Fruit fly (Drosophila melanogaster) whole organism, embryonic: ENCODE data around the gene CG3726.

ENCODE experiments used
- Bdp1 ChIP-seq: fragments of 200-800 bp; sonication (Bioruptor generic); optimal IDR thresholded peaks from 3 replicates; lab custom pipeline; 2016; ENCODE audit warnings: missing biosample characterization, missing genetic modification characterization
- CG10366 ChIP-seq: fragments of 200-800 bp; sonication (Bioruptor generic); IDR thresholded peaks from 2 replicates; pipeline ENCODE4 v1.3.6; 2022; ENCODE audit warnings: missing biosample characterization, missing genetic modification characterization
- CG11723 ChIP-seq: fragments of 200-800 bp; sonication (Bioruptor generic); optimal IDR thresholded peaks from 2 replicates; lab custom pipeline; 2017; ENCODE audit warnings: missing biosample characterization, mild to moderate bottlenecking, missing genetic modification characterization
- CG12391 ChIP-seq: fragments of 200-800 bp; sonication (Bioruptor generic); optimal IDR thresholded peaks from 3 replicates; lab custom pipeline; 2018; ENCODE audit warnings: missing biosample characterization, mild to moderate bottlenecking, missing genetic modification characterization, moderate library complexity
- CG12659 ChIP-seq: fragments of 200-800 bp; sonication (Bioruptor generic); optimal IDR thresholded peaks from 3 replicates; lab custom pipeline; 2017; ENCODE audit warnings: mild to moderate bottlenecking, missing biosample characterization, missing genetic modification reagents, missing genetic modification characterization
- CG13296 ChIP-seq: fragments of 200-800 bp; sonication (Bioruptor generic); optimal IDR thresholded peaks from 3 replicates; lab custom pipeline; 2018; ENCODE audit warnings: missing biosample characterization, mild to moderate bottlenecking, missing genetic modification characterization
- CG13424 ChIP-seq: fragments of 200-800 bp; sonication (Bioruptor generic); optimal IDR thresholded peaks from 2 replicates; lab custom pipeline; 2019; ENCODE audit warnings: missing biosample characterization, mild to moderate bottlenecking, missing genetic modification characterization, moderate library complexity
- CG15269 ChIP-seq: fragments of 200-800 bp; sonication (Bioruptor generic); optimal IDR thresholded peaks from 2 replicates; lab custom pipeline; 2018; ENCODE audit warnings: missing biosample characterization, mild to moderate bottlenecking, missing genetic modification characterization, moderate library complexity
- CG16863 ChIP-seq: fragments of 200-800 bp; sonication (Bioruptor generic); optimal IDR thresholded peaks from 3 replicates; lab custom pipeline; 2016; ENCODE audit warnings: missing biosample characterization, missing genetic modification characterization
- CG17361 ChIP-seq: fragments of 200-800 bp; sonication (Bioruptor generic); IDR thresholded peaks from 3 replicates; pipeline ENCODE4 v1.3.6; 2022; ENCODE audit warnings: missing biosample characterization, missing genetic modification characterization
- CG17385 ChIP-seq: fragments of 200-800 bp; sonication (Bioruptor generic); optimal IDR thresholded peaks from 3 replicates; lab custom pipeline; 2018; ENCODE audit warnings: missing biosample characterization, mild to moderate bottlenecking, missing genetic modification characterization
- CG17829 ChIP-seq: fragments of 200-800 bp; optimal IDR thresholded peaks from 2 replicates; lab custom pipeline; 2019; ENCODE audit warnings: missing biosample characterization, mild to moderate bottlenecking, missing genetic modification characterization, moderate library complexity
- CG18476 ChIP-seq: fragments of 200-800 bp; sonication (Bioruptor generic); optimal IDR thresholded peaks from 2 replicates; lab custom pipeline; 2016; ENCODE audit warnings: missing biosample characterization, mild to moderate bottlenecking, missing genetic modification characterization
- CG18764 ChIP-seq: fragments of 200-800 bp; sonication (Bioruptor generic); optimal IDR thresholded peaks from 3 replicates; lab custom pipeline; 2016; ENCODE audit warnings: missing biosample characterization, missing genetic modification characterization
- CG34422 ChIP-seq: fragments of 200-800 bp; sonication (Bioruptor generic); IDR thresholded peaks from 3 replicates; pipeline ENCODE4 v1.3.6; 2022; ENCODE audit warnings: missing biosample characterization, missing genetic modification characterization
- CG4360 ChIP-seq: fragments of 200-800 bp; sonication (Bioruptor generic); IDR thresholded peaks from 2 replicates; pipeline ENCODE4 v1.3.6; 2022; ENCODE audit warnings: missing biosample characterization, missing genetic modification characterization
- CG4424 ChIP-seq: fragments of 200-800 bp; sonication (Bioruptor generic); optimal IDR thresholded peaks from 3 replicates; lab custom pipeline; 2016; ENCODE audit warnings: missing biosample characterization, missing genetic modification characterization
- CG7745 ChIP-seq: fragments of 200-800 bp; sonication (Bioruptor generic); optimal IDR thresholded peaks from 2 replicates; lab custom pipeline; 2018; ENCODE audit warnings: missing biosample characterization, mild to moderate bottlenecking, missing genetic modification characterization, moderate library complexity
- CG7839 ChIP-seq: fragments of 200-800 bp; sonication (Bioruptor generic); optimal IDR thresholded peaks from 3 replicates; lab custom pipeline; 2018; ENCODE audit warnings: missing biosample characterization, mild to moderate bottlenecking, missing genetic modification characterization, moderate library complexity
- CG8281 ChIP-seq: fragments of 200-800 bp; sonication (Bioruptor generic); optimal IDR thresholded peaks from 2 replicates; lab custom pipeline; 2018; ENCODE audit warnings: missing biosample characterization, mild to moderate bottlenecking, missing genetic modification characterization, moderate library complexity
- CHES-1-like ChIP-seq: fragments of 200-800 bp; sonication (Bioruptor generic); optimal IDR thresholded peaks from 2 replicates; lab custom pipeline; 2016; ENCODE audit warnings: missing biosample characterization, missing genetic modification characterization
- D19A ChIP-seq: fragments of 200-800 bp; optimal IDR thresholded peaks from 3 replicates; lab custom pipeline; 2019; ENCODE audit warnings: missing biosample characterization, mild to moderate bottlenecking, missing genetic modification characterization, moderate library complexity
- Dip2 ChIP-seq: fragments of 200-800 bp; sonication (Bioruptor generic); IDR thresholded peaks from 2 replicates; pipeline ENCODE4 v1.3.6; 2022; ENCODE audit warnings: missing biosample characterization, missing genetic modification characterization
- Ets65A ChIP-seq: fragments of 200-800 bp; sonication (Bioruptor generic); peaks from one replicate; lab custom pipeline; 2016; ENCODE audit warnings: missing biosample characterization, missing genetic modification characterization
- Fer3 ChIP-seq: fragments of 200-800 bp; sonication (Bioruptor generic); optimal IDR thresholded peaks from 2 replicates; lab custom pipeline; 2018; ENCODE audit warnings: missing biosample characterization, mild to moderate bottlenecking, missing genetic modification characterization, moderate library complexity
- HHEX ChIP-seq: fragments of 200-800 bp; sonication (Bioruptor generic); optimal IDR thresholded peaks from 3 replicates; lab custom pipeline; 2017; ENCODE audit warnings: missing biosample characterization, mild to moderate bottlenecking, missing genetic modification characterization, missing genetic modification reagents
- Lhr ChIP-seq: fragments of 200-800 bp; sonication (Bioruptor generic); optimal IDR thresholded peaks from 3 replicates; lab custom pipeline; 2017; ENCODE audit warnings: mild to moderate bottlenecking, missing biosample characterization, missing genetic modification reagents, missing genetic modification characterization
- Med ChIP-seq: fragments of 200-800 bp; sonication (Bioruptor generic); peaks from one replicate; lab custom pipeline; 2016; ENCODE audit warnings: missing biosample characterization, missing genetic modification characterization, mild to moderate bottlenecking, inconsistent platforms, moderate library complexity
- Myb ChIP-seq: fragments of 200-800 bp; sonication (Bioruptor generic); optimal IDR thresholded peaks from 2 replicates; lab custom pipeline; 2016; ENCODE audit warnings: missing biosample characterization, missing genetic modification characterization
- Scr ChIP-seq: fragments of 200-800 bp; sonication (Bioruptor generic); IDR thresholded peaks from 2 replicates; pipeline ENCODE4 v1.3.6; 2022; ENCODE audit warnings: missing biosample characterization, missing genetic modification characterization; ENCODE audit not compliant: partially characterized antibody
- Xrp1 ChIP-seq: fragments of 200-800 bp; sonication (Bioruptor generic); IDR thresholded peaks from 2 replicates; pipeline ENCODE4 v1.3.6; 2022; ENCODE audit warnings: missing biosample characterization, missing genetic modification characterization
- amos ChIP-seq: fragments of 200-800 bp; sonication (Bioruptor generic); IDR thresholded peaks from 2 replicates; pipeline ENCODE4 v1.3.6; 2022; ENCODE audit warnings: missing biosample characterization, missing genetic modification characterization; ENCODE audit not compliant: partially characterized antibody
- ara ChIP-seq: fragments of 200-800 bp; sonication (Bioruptor generic); IDR thresholded peaks from 2 replicates; pipeline ENCODE4 v1.3.6; 2022; ENCODE audit warnings: missing biosample characterization, missing genetic modification characterization
- bab2 ChIP-seq: fragments of 200-800 bp; sonication (Bioruptor generic); optimal IDR thresholded peaks from 2 replicates; lab custom pipeline; 2016; ENCODE audit warnings: missing biosample characterization, missing genetic modification characterization
- bbx ChIP-seq: fragments of 200-800 bp; sonication (Bioruptor generic); IDR thresholded peaks from 2 replicates; pipeline ENCODE4 v1.3.6; 2022; ENCODE audit warnings: missing biosample characterization, missing genetic modification characterization; ENCODE audit not compliant: partially characterized antibody
- bowl ChIP-seq: fragments of 200-800 bp; sonication (Bioruptor generic); IDR thresholded peaks from 2 replicates; pipeline ENCODE4 v1.3.6; 2022; ENCODE audit warnings: missing biosample characterization, missing genetic modification characterization
- cas ChIP-seq: fragments of 200-800 bp; sonication (Bioruptor generic); IDR thresholded peaks from 2 replicates; pipeline ENCODE4 v1.3.6; 2022; ENCODE audit warnings: missing biosample characterization, missing genetic modification characterization
- cwo ChIP-seq: fragments of 200-800 bp; sonication (Bioruptor generic); optimal IDR thresholded peaks from 3 replicates; lab custom pipeline; 2017; ENCODE audit warnings: missing biosample characterization, missing genetic modification characterization, mild to moderate bottlenecking, moderate library complexity, missing genetic modification reagents
- dmrt99B ChIP-seq: fragments of 200-800 bp; sonication (Bioruptor generic); optimal IDR thresholded peaks from 2 replicates; lab custom pipeline; 2018; ENCODE audit warnings: missing biosample characterization, mild to moderate bottlenecking, missing genetic modification characterization, moderate library complexity
- eyg ChIP-seq: fragments of 200-800 bp; sonication (Bioruptor generic); optimal IDR thresholded peaks from 3 replicates; lab custom pipeline; 2016; ENCODE audit warnings: missing biosample characterization, missing genetic modification characterization
- gce ChIP-seq: fragments of 200-800 bp; sonication (Bioruptor generic); IDR thresholded peaks from 3 replicates; pipeline ENCODE4 v1.3.6; 2022; ENCODE audit warnings: missing biosample characterization, missing genetic modification characterization
- inv ChIP-seq: fragments of 200-800 bp; sonication (Bioruptor generic); IDR thresholded peaks from 2 replicates; pipeline ENCODE4 v1.3.6; 2022; ENCODE audit warnings: missing biosample characterization, missing genetic modification characterization; ENCODE audit not compliant: partially characterized antibody
- phol ChIP-seq: fragments of 200-800 bp; sonication (Bioruptor generic); optimal IDR thresholded peaks from 3 replicates; lab custom pipeline; 2018; ENCODE audit warnings: missing biosample characterization, mild to moderate bottlenecking, missing genetic modification characterization, moderate library complexity
- pnt ChIP-seq: fragments of 200-800 bp; sonication (Bioruptor generic); optimal IDR thresholded peaks from 3 replicates; lab custom pipeline; 2016; ENCODE audit warnings: missing biosample characterization, missing genetic modification characterization
- schlank ChIP-seq: fragments of 200-800 bp; sonication (Bioruptor generic); optimal IDR thresholded peaks from 2 replicates; lab custom pipeline; 2018; ENCODE audit warnings: missing biosample characterization, mild to moderate bottlenecking, missing genetic modification characterization
- seq ChIP-seq: fragments of 200-800 bp; sonication (Bioruptor generic); IDR thresholded peaks from 2 replicates; pipeline ENCODE4 v1.3.6; 2022; ENCODE audit warnings: missing biosample characterization, missing genetic modification characterization
- stc ChIP-seq: fragments of 200-800 bp; sonication (Bioruptor generic); IDR thresholded peaks from 2 replicates; pipeline ENCODE4 v1.3.6; 2022; ENCODE audit warnings: missing biosample characterization, missing genetic modification characterization
- tll ChIP-seq, 2 experiments: fragments of 200-800 bp in 1 of 2; fragments of >200 bp in 1 of 2; sonication (Bioruptor generic) in 1 of 2; optimal IDR thresholded peaks; 2 replicates each; lab custom pipeline; 2017 to 2019; ENCODE audit warnings: missing biosample characterization in 2 of 2, missing genetic modification characterization in 2 of 2, mild to moderate bottlenecking in 1 of 2, moderate library complexity in 1 of 2
- wor ChIP-seq: fragments of 200-800 bp; sonication (Bioruptor generic); IDR thresholded peaks from 2 replicates; pipeline ENCODE4 v1.3.6; 2022; ENCODE audit warnings: missing biosample characterization, missing genetic modification characterization

The CG3726 gene

DNA sequence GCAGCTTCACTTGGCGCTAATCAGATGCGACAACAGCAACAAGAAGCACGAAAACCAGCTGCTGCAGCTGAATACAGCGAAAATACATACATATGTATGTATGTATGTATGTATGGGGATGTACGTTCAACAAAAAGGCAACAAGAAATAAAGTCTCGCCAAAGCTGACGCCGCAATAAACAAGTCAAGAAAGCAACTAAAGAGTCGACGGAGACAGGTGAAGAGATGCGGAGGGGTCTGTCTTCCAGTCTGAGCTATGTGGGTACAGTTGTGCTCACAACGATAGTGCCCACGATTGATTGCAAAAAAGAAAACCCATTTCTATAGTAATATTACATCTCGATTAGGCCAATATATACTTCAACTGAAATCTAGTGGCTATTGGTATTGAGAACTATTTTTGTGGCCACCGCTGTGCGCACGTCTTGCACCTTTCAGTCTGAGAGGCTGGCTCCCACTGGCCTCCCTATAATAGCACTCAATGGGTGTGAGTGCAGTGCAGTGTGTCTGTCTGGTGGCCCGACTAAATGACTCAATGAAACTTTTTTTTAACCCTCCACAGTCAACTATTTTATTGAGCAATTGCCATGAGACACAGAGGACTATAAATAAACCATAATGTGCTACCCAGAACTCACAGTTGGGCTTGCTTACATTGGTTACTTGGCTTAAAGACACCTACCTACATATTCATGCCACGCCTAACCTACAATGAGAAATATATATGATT, 20.9 kb upstream of the CG3726 start (continued):
- TF ChIP-seq cwo (peak; percentile 73), phol (tag; lab: Kevin White, UChicago) (peak; percentile 90), D19A (peak; percentile 86), CG15269 (peak; percentile 86), HHEX (GFP tag; lab: Kevin White, UChicago) (peak; percentile 81), ara (peak; percentile 96), CG13424 (tag; lab: Kevin White, UChicago) (peak; percentile 82), dmrt99B (tag; lab: Kevin White, UChicago) (peak; percentile 94), Med (GFP tag; lab: Kevin White, UChicago) (peak; percentile 99), gce (GFP tag; lab: Robert Waterston, UW) (peak; percentile 93), CG34422 (GFP tag; lab: Robert Waterston, UW) (peak; percentile 94), Xrp1 (GFP tag; lab: Robert Waterston, UW) (peak; percentile 94), CG18764 (GFP tag; lab: Kevin White, UChicago) (peak; percentile 82), CG17385 (peak; percentile 88), CG13296 (GFP tag; lab: Kevin White, UChicago) (peak; percentile 68), bab2 (peak; percentile 87), bowl (GFP tag; lab: Robert Waterston, UW) (peak; percentile 85), tll (GFP tag; optimal IDR thresholded peaks at IDR 0.05; lab: Kevin White, UChicago) (no peak), CG8281 (tag; lab: Kevin White, UChicago) (peak; percentile 50), wor (GFP tag; lab: Robert Waterston, UW) (peak; percentile 89), Bdp1 (GFP tag; lab: Kevin White, UChicago) (peak; percentile 67), CG16863 (GFP tag; lab: Kevin White, UChicago) (peak; percentile 92), CHES-1-like (GFP tag; lab: Kevin White, UChicago) (peak; percentile 75), bbx (GFP tag; lab: Robert Waterston, UW) (no peak), CG10366 (GFP tag; lab: Robert Waterston, UW) (peak; percentile 92), Fer3 (tag; lab: Kevin White, UChicago) (peak; percentile 80), CG7745 (tag; lab: Kevin White, UChicago) (no peak), CG17361 (GFP tag; lab: Robert Waterston, UW) (peak; percentile 90), eyg (GFP tag; lab: Kevin White, UChicago) (peak; percentile 82), CG18476 (GFP tag; lab: Kevin White, UChicago) (peak; percentile 77), Scr (GFP tag; lab: Robert Waterston, UW) (no peak), amos (GFP tag; lab: Robert Waterston, UW) (no peak), CG7839 (tag; lab: Kevin White, UChicago) (peak; percentile 92), cas (GFP tag; lab: Robert Waterston, UW) (peak; percentile 53; the same call in 1 of the 2 replicates), CG11723 (GFP tag; lab: Kevin White, UChicago) (peak; percentile 74), CG4360 (peak; percentile 73), CG4424 (peak; percentile 92), stc (GFP tag; lab: Robert Waterston, UW) (peak; percentile 91), Myb (GFP tag; lab: Kevin White, UChicago) (peak; percentile 69), inv (GFP tag; lab: Robert Waterston, UW) (no peak), pnt (GFP tag; lab: Kevin White, UChicago) (peak; percentile 87), Ets65A (GFP tag; lab: Kevin White, UChicago) (peak; percentile 98), Lhr (peak; percentile 80), Dip2 (no peak; the same call in 1 of the 2 replicates), CG12391 (tag; lab: Kevin White, UChicago) (peak; percentile 88), seq (GFP tag; lab: Robert Waterston, UW) (peak; percentile 87), schlank (tag; lab: Kevin White, UChicago) (peak; percentile 28), CG12659 (GFP tag; lab: Kevin White, UChicago) (peak; percentile 85), CG17829 (peak; percentile 91)
